Fruit fly (Drosophila melanogaster) whole organism, embryonic: ENCODE measurements around the gene pim.

Source experiments
- Ada2b ChIP-seq: fragments of 200-800 bp; sonication (Bioruptor generic); IDR thresholded peaks from 2 replicates; pipeline ENCODE4 v1.3.6; 2022; ENCODE audit warnings: missing biosample characterization, missing genetic modification characterization
- B-H1 ChIP-seq: fragments of 200-800 bp; sonication (Bioruptor generic); IDR thresholded peaks from 3 replicates; pipeline ENCODE4 v1.3.6; 2022; ENCODE audit warnings: missing biosample characterization, missing genetic modification characterization
- BEAF-32 ChIP-seq: fragments of 200-800 bp; sonication (Bioruptor generic); optimal IDR thresholded peaks from 3 replicates; lab custom pipeline; 2017; ENCODE audit warnings: missing biosample characterization, missing genetic modification characterization, mild to moderate bottlenecking, moderate library complexity, missing genetic modification reagents
- Bdp1 ChIP-seq: fragments of 200-800 bp; sonication (Bioruptor generic); optimal IDR thresholded peaks from 3 replicates; lab custom pipeline; 2016; ENCODE audit warnings: missing biosample characterization, missing genetic modification characterization
- CG10147 ChIP-seq: fragments of 200-800 bp; sonication (Bioruptor generic); optimal IDR thresholded peaks from 2 replicates; lab custom pipeline; 2019; ENCODE audit warnings: missing biosample characterization, mild to moderate bottlenecking, missing genetic modification characterization, moderate library complexity
- CG10274 ChIP-seq: fragments of 200-800 bp; sonication (Bioruptor generic); optimal IDR thresholded peaks from 3 replicates; lab custom pipeline; 2017; ENCODE audit warnings: missing biosample characterization, mild to moderate bottlenecking, missing genetic modification characterization
- CG11560 ChIP-seq: fragments of 200-800 bp; sonication (Bioruptor generic); IDR thresholded peaks from 3 replicates; pipeline ENCODE4 v1.3.6; 2022; ENCODE audit warnings: missing biosample characterization, missing genetic modification characterization
- CG12659 ChIP-seq: fragments of 200-800 bp; sonication (Bioruptor generic); optimal IDR thresholded peaks from 3 replicates; lab custom pipeline; 2017; ENCODE audit warnings: mild to moderate bottlenecking, missing biosample characterization, missing genetic modification reagents, missing genetic modification characterization
- CG12744 ChIP-seq: fragments of 200-800 bp; sonication (Bioruptor generic); optimal IDR thresholded peaks from 2 replicates; lab custom pipeline; 2016; ENCODE audit warnings: missing biosample characterization, missing genetic modification characterization
- CG12942 ChIP-seq: fragments of 200-800 bp; sonication (Bioruptor generic); optimal IDR thresholded peaks from 3 replicates; lab custom pipeline; 2016; ENCODE audit warnings: missing biosample characterization, missing genetic modification characterization
- CG14014 ChIP-seq: fragments of 200-800 bp; sonication (Bioruptor generic); IDR thresholded peaks from 2 replicates; pipeline ENCODE4 v1.3.6; 2022; ENCODE audit warnings: missing biosample characterization, missing genetic modification characterization
- CG1529 ChIP-seq: fragments of 200-800 bp; sonication (Bioruptor generic); optimal IDR thresholded peaks from 3 replicates; lab custom pipeline; 2018; ENCODE audit warnings: missing biosample characterization, missing genetic modification characterization
- CG17328 ChIP-seq: fragments of 200-800 bp; sonication (Bioruptor generic); IDR thresholded peaks from 2 replicates; pipeline ENCODE4 v1.3.6; 2022; ENCODE audit warnings: missing biosample characterization, missing genetic modification characterization
- CG2120 ChIP-seq: fragments of 200-800 bp; sonication (Bioruptor generic); optimal IDR thresholded peaks from 3 replicates; lab custom pipeline; 2016; ENCODE audit warnings: missing biosample characterization, missing genetic modification characterization
- CG3163 ChIP-seq: fragments of 200-800 bp; sonication (Bioruptor generic); optimal IDR thresholded peaks from 3 replicates; lab custom pipeline; 2016; ENCODE audit warnings: missing biosample characterization, missing genetic modification characterization
- CG33213 ChIP-seq: fragments of 200-800 bp; sonication (Bioruptor generic); optimal IDR thresholded peaks from 3 replicates; lab custom pipeline; 2016; ENCODE audit warnings: missing biosample characterization, missing genetic modification characterization
- CG34224 ChIP-seq: fragments of 200-800 bp; sonication (Bioruptor generic); IDR thresholded peaks from 3 replicates; pipeline ENCODE4 v1.3.6; 2022; ENCODE audit warnings: missing biosample characterization, missing genetic modification characterization; ENCODE audit not compliant: partially characterized antibody
- CG34376 ChIP-seq: fragments of 200-800 bp; sonication (Bioruptor generic); optimal IDR thresholded peaks from 2 replicates; lab custom pipeline; 2018; ENCODE audit warnings: missing biosample characterization, mild to moderate bottlenecking, missing genetic modification characterization
- CG4282 ChIP-seq: fragments of 200-800 bp; sonication (Bioruptor generic); optimal IDR thresholded peaks from 2 replicates; lab custom pipeline; 2016; ENCODE audit warnings: missing biosample characterization, missing genetic modification characterization
- CG7786 ChIP-seq: fragments of 200-800 bp; sonication (Bioruptor generic); optimal IDR thresholded peaks from 2 replicates; lab custom pipeline; 2016; ENCODE audit warnings: missing biosample characterization, missing genetic modification characterization
- CG7839 ChIP-seq: fragments of 200-800 bp; sonication (Bioruptor generic); optimal IDR thresholded peaks from 3 replicates; lab custom pipeline; 2018; ENCODE audit warnings: missing biosample characterization, mild to moderate bottlenecking, missing genetic modification characterization, moderate library complexity
- CG8478 ChIP-seq: fragments of >200 bp; optimal IDR thresholded peaks from 2 replicates; lab custom pipeline; 2018
- Dek ChIP-seq: fragments of 200-800 bp; sonication (Bioruptor generic); optimal IDR thresholded peaks from 3 replicates; lab custom pipeline; 2019; ENCODE audit warnings: missing biosample characterization, mild to moderate bottlenecking, missing genetic modification characterization, moderate library complexity
- H2.0 ChIP-seq: fragments of 200-800 bp; sonication (Bioruptor generic); IDR thresholded peaks from 2 replicates; pipeline ENCODE4 v1.3.6; 2022; ENCODE audit warnings: missing biosample characterization, missing genetic modification characterization
- HmgD ChIP-seq: fragments of 200-800 bp; sonication (Bioruptor generic); optimal IDR thresholded peaks from 3 replicates; lab custom pipeline; 2016; ENCODE audit warnings: missing biosample characterization, missing genetic modification characterization
- Hmx ChIP-seq: fragments of 200-800 bp; sonication (Bioruptor generic); optimal IDR thresholded peaks from 2 replicates; lab custom pipeline; 2016; ENCODE audit warnings: missing biosample characterization, missing genetic modification characterization
- MTF-1 ChIP-seq: fragments of 200-800 bp; sonication (Bioruptor generic); optimal IDR thresholded peaks from 2 replicates; lab custom pipeline; 2018; ENCODE audit warnings: missing biosample characterization, mild to moderate bottlenecking, missing genetic modification characterization, borderline replicate concordance
- Opbp ChIP-seq: fragments of 200-800 bp; sonication (Bioruptor generic); IDR thresholded peaks from 3 replicates; pipeline ENCODE4 v1.3.6; 2022; ENCODE audit warnings: missing biosample characterization, missing genetic modification characterization; ENCODE audit not compliant: partially characterized antibody
- PHDP ChIP-seq: fragments of 200-800 bp; sonication (Bioruptor generic); optimal IDR thresholded peaks from 3 replicates; lab custom pipeline; 2018; ENCODE audit warnings: missing biosample characterization, mild to moderate bottlenecking, missing genetic modification characterization, moderate library complexity
- Ravus ChIP-seq: fragments of 200-800 bp; sonication (Bioruptor generic); IDR thresholded peaks from 2 replicates; pipeline ENCODE4 v1.3.6; 2022; ENCODE audit warnings: missing biosample characterization, missing genetic modification characterization
- Sry-β ChIP-seq: fragments of 200-800 bp; sonication (Bioruptor generic); optimal IDR thresholded peaks from 2 replicates; lab custom pipeline; 2018; ENCODE audit warnings: missing biosample characterization, mild to moderate bottlenecking, missing genetic modification characterization, moderate library complexity
- Usf ChIP-seq: fragments of 200-800 bp; sonication (Bioruptor generic); optimal IDR thresholded peaks from 2 replicates; lab custom pipeline; 2017; ENCODE audit warnings: missing genotype, missing biosample characterization, missing genetic modification characterization
- bowl ChIP-seq: fragments of 200-800 bp; sonication (Bioruptor generic); IDR thresholded peaks from 2 replicates; pipeline ENCODE4 v1.3.6; 2022; ENCODE audit warnings: missing biosample characterization, missing genetic modification characterization
- dati ChIP-seq: fragments of 200-800 bp; sonication (Bioruptor generic); IDR thresholded peaks from 2 replicates; pipeline ENCODE4 v1.3.6; 2022; ENCODE audit warnings: missing biosample characterization, missing genetic modification characterization
- dimm ChIP-seq: fragments of 200-800 bp; sonication (Bioruptor generic); IDR thresholded peaks from 2 replicates; pipeline ENCODE4 v1.3.6; 2022; ENCODE audit warnings: missing biosample characterization, missing genetic modification characterization
- ems ChIP-seq: fragments of 200-800 bp; sonication (Bioruptor generic); optimal IDR thresholded peaks from 3 replicates; lab custom pipeline; 2016; ENCODE audit warnings: missing biosample characterization, missing genetic modification characterization
- eyg ChIP-seq: fragments of 200-800 bp; sonication (Bioruptor generic); optimal IDR thresholded peaks from 3 replicates; lab custom pipeline; 2016; ENCODE audit warnings: missing biosample characterization, missing genetic modification characterization
- fru ChIP-seq: fragments of >200 bp; optimal IDR thresholded peaks from 2 replicates; lab custom pipeline; 2017
- gro ChIP-seq: fragments of 200-800 bp; sonication (Bioruptor generic); optimal IDR thresholded peaks from 2 replicates; lab custom pipeline; 2016; ENCODE audit warnings: missing biosample characterization, missing genetic modification characterization
- kay ChIP-seq: fragments of 200-800 bp; sonication (Bioruptor generic); optimal IDR thresholded peaks from 2 replicates; lab custom pipeline; 2016; ENCODE audit warnings: missing biosample characterization, missing genetic modification characterization
- luna ChIP-seq: fragments of 200-800 bp; sonication (Bioruptor generic); optimal IDR thresholded peaks from 2 replicates; lab custom pipeline; 2016; ENCODE audit warnings: missing biosample characterization, missing genetic modification characterization
- mirr ChIP-seq: fragments of 200-800 bp; sonication (Bioruptor generic); optimal IDR thresholded peaks from 3 replicates; lab custom pipeline; 2018; ENCODE audit warnings: missing biosample characterization, mild to moderate bottlenecking, missing genetic modification characterization
- org-1 ChIP-seq: fragments of 200-800 bp; sonication (Bioruptor generic); optimal IDR thresholded peaks from 2 replicates; lab custom pipeline; 2017; ENCODE audit warnings: missing biosample characterization, missing genetic modification characterization
- sens-2 ChIP-seq: fragments of 200-800 bp; sonication (Bioruptor generic); IDR thresholded peaks from 2 replicates; pipeline ENCODE4 v1.3.6; 2022; ENCODE audit warnings: missing biosample characterization, missing genetic modification characterization
- slou ChIP-seq: fragments of 200-800 bp; sonication (Bioruptor generic); optimal IDR thresholded peaks from 3 replicates; lab custom pipeline; 2016; ENCODE audit warnings: missing biosample characterization, missing genetic modification characterization
- slp2 ChIP-seq: fragments of 200-800 bp; sonication (Bioruptor generic); optimal IDR thresholded peaks from 2 replicates; lab custom pipeline; 2016; ENCODE audit warnings: missing biosample characterization, missing genetic modification characterization
- sqz ChIP-seq: fragments of 200-800 bp; sonication (Bioruptor generic); optimal IDR thresholded peaks from 3 replicates; lab custom pipeline; 2018; ENCODE audit warnings: missing biosample characterization, mild to moderate bottlenecking, missing genetic modification characterization
- tna ChIP-seq: fragments of 200-800 bp; sonication (Bioruptor generic); IDR thresholded peaks from 2 replicates; pipeline ENCODE4 v1.3.6; 2022; ENCODE audit warnings: missing biosample characterization, missing genetic modification characterization; ENCODE audit not compliant: partially characterized antibody
- vnd ChIP-seq: fragments of 200-800 bp; sonication (Bioruptor generic); IDR thresholded peaks from 3 replicates; pipeline ENCODE4 v1.3.6; 2022; ENCODE audit warnings: missing biosample characterization, missing genetic modification characterization; ENCODE audit not compliant: partially characterized antibody
- z ChIP-seq: fragments of 200-800 bp; sonication (Bioruptor generic); IDR thresholded peaks from 3 replicates; pipeline ENCODE4 v1.3.6; 2022; ENCODE audit warnings: missing biosample characterization, missing genetic modification characterization

The pim gene

DNA sequence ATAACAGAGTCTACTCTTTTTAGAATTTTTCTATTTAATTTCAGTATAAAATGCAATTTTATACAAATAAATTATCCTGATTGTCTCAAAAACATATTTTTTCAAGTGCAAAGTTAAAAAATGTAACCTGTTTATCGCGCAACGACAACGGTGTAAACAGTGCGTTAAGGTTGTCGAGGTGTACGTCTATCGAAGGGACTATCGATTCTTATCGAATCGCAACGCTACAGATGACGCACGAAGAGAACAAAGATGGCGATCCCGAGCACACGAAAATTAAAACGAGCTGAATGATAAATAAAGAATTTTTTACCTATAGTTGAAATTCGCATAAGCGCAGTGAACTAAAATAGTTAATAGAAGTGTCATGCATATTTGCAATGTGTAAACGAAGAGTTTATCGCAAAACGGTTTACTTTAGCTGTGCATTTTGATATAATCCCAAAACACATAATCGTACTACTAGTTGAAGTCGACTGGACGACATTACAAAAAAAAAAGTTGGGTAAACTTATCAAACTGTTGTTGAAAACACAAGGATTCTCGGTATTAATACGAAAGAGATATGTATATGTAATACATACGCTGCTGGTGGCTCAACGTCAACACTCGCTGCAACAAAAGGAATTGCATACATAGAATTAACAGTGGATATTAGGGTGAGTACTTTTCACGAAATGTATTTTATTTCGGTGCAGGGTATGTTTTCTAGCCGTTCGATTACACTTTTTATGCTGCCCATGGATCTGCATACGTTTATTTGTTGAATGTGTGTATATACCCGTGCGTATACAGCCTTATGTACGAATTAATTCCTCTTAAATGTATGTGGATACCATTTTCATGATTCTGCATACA lies 25.3 kb downstream of the pim start, which contains the start of gene da (continued):
- no peak for TF ChIP-seq luna (GFP tag; lab: Kevin White, UChicago)
- TF ChIP-seq CG4282 (GFP tag; lab: Kevin White, UChicago) = peak; percentile 46
- no peak for TF ChIP-seq fru (lab: Kevin White, UChicago)
- no peak for TF ChIP-seq dimm (GFP tag; lab: Robert Waterston, UW)
- TF ChIP-seq sqz = no peak
- no peak for TF ChIP-seq Usf (GFP tag; lab: Kevin White, UChicago)
- TF ChIP-seq CG8478 = no peak
- TF ChIP-seq PHDP (tag; lab: Kevin White, UChicago) = peak; percentile 68
- TF ChIP-seq CG34376 (GFP tag; lab: Kevin White, UChicago) = peak; percentile 16
- TF ChIP-seq sens-2 (GFP tag; lab: Robert Waterston, UW) = no peak
- no peak; the same call in 2 of the 3 replicates for TF ChIP-seq vnd (GFP tag; lab: Robert Waterston, UW)
- TF ChIP-seq CG12659 (GFP tag; lab: Kevin White, UChicago) = peak; percentile 91
- peak; percentile 61 for TF ChIP-seq gro
- peak; percentile 47; the same call in 1 of the 3 replicates for TF ChIP-seq Opbp (GFP tag; lab: Robert Waterston, UW)
- peak; percentile 65 for TF ChIP-seq Dek (tag; lab: Kevin White, UChicago)
- TF ChIP-seq tna = peak; percentile 13; the same call in 1 of the 2 replicates
- peak; percentile 95 for TF ChIP-seq kay
- no peak for TF ChIP-seq org-1
- peak; percentile 22 for TF ChIP-seq CG12942 (GFP tag; lab: Kevin White, UChicago)
- no peak for TF ChIP-seq CG3163
- no peak for TF ChIP-seq slou
- TF ChIP-seq CG14014 (GFP tag; lab: Robert Waterston, UW) = peak; percentile 64; the same call in 1 of the 2 replicates
- no peak for TF ChIP-seq Bdp1
- TF ChIP-seq ems (GFP tag; lab: Kevin White, UChicago) = peak; percentile 46
- peak; percentile 53 for TF ChIP-seq HmgD
- TF ChIP-seq H2.0 (GFP tag; lab: Robert Waterston, UW) = peak; percentile 60
- peak; percentile 3 for TF ChIP-seq CG12744 (GFP tag; lab: Kevin White, UChicago)
- TF ChIP-seq CG34224 = peak; percentile 68
- no peak for TF ChIP-seq bowl
- peak; percentile 61 for TF ChIP-seq Ada2b (GFP tag; lab: Robert Waterston, UW)
- peak; percentile 36 for TF ChIP-seq slp2
- no peak for TF ChIP-seq eyg
- peak; percentile 69 for TF ChIP-seq BEAF-32 (GFP tag; lab: Kevin White, UChicago)
- peak; percentile 55 for TF ChIP-seq CG7786
- peak; percentile 15; the same call in 1 of the 3 replicates for TF ChIP-seq B-H1 (GFP tag; lab: Robert Waterston, UW)
- TF ChIP-seq CG17328 = peak; percentile 55
- TF ChIP-seq CG10147 (GFP tag; lab: Kevin White, UChicago) = no peak
- peak; percentile 61 for TF ChIP-seq CG7839 (tag; lab: Kevin White, UChicago)
- peak; percentile 79 for TF ChIP-seq CG2120 (GFP tag; lab: Kevin White, UChicago)
- no peak for TF ChIP-seq MTF-1 (GFP tag; lab: Kevin White, UChicago)
- TF ChIP-seq Ravus = no peak
- TF ChIP-seq z (GFP tag; lab: Robert Waterston, UW) = no peak
- TF ChIP-seq Hmx (GFP tag; lab: Kevin White, UChicago) = peak; percentile 49
- peak; percentile 22 for TF ChIP-seq CG33213 (GFP tag; lab: Kevin White, UChicago)
- TF ChIP-seq CG10274 = no peak
- TF ChIP-seq mirr (GFP tag; lab: Kevin White, UChicago) = no peak
- no peak for TF ChIP-seq CG11560
- no peak for TF ChIP-seq dati
- TF ChIP-seq Sry-β (GFP tag; lab: Kevin White, UChicago) = no peak
- TF ChIP-seq CG1529 (GFP tag; lab: Kevin White, UChicago) = no peak
